Fruit fly (Drosophila melanogaster): ENCODE results near the gene Nt5a.
A peak's percentile ranks its signal among the peaks of the same experiment; 100 is the strongest.

The Nt5a gene

dm6 chr3L:1320230-1320930 lies 13.2 kb upstream of the Nt5a start (continued):
- no peak for TF ChIP-seq Asciz (GFP tag; optimal IDR thresholded peaks at IDR 0.05)
- TF ChIP-seq CG17912 (GFP tag; optimal IDR thresholded peaks at IDR 0.05) = no peak
- no peak for TF ChIP-seq CG4424 (GFP tag; optimal IDR thresholded peaks at IDR 0.05)
- no peak for TF ChIP-seq eve (GFP tag; optimal IDR thresholded peaks at IDR 0.05)
- TF ChIP-seq Hr78 (GFP tag; optimal IDR thresholded peaks at IDR 0.05) = peak in 1 of 2 experiments; percentile 99
- no peak for TF ChIP-seq abd-A (tag; optimal IDR thresholded peaks at IDR 0.05)
- no peak for TF ChIP-seq MESR4 (GFP tag; optimal IDR thresholded peaks at IDR 0.05)
- no peak for TF ChIP-seq CG16815 (GFP tag; optimal IDR thresholded peaks at IDR 0.05)
- TF ChIP-seq CG2199 (GFP tag; IDR thresholded peaks at IDR 0.05) = no peak
- no peak for TF ChIP-seq Ada2b (GFP tag; IDR thresholded peaks at IDR 0.05)
- no peak for TF ChIP-seq Taf1 (GFP tag; IDR thresholded peaks at IDR 0.05)
- no peak for TF ChIP-seq CG17568 (GFP tag; optimal IDR thresholded peaks at IDR 0.05)
- peak; percentile 99 for TF ChIP-seq CG7745 (tag; optimal IDR thresholded peaks at IDR 0.05)
- no peak for TF ChIP-seq CG3163 (GFP tag; optimal IDR thresholded peaks at IDR 0.05)
- TF ChIP-seq Eip74EF (GFP tag; optimal IDR thresholded peaks at IDR 0.05) = no peak
- TF ChIP-seq CG2678 (tag; optimal IDR thresholded peaks at IDR 0.05) = peak; percentile 49
- TF ChIP-seq Lhr (GFP tag; optimal IDR thresholded peaks at IDR 0.05) = no peak
- TF ChIP-seq dati (GFP tag; IDR thresholded peaks at IDR 0.05) = no peak
- TF ChIP-seq Fer1 (GFP tag; optimal IDR thresholded peaks at IDR 0.05) = no peak
- TF ChIP-seq CG7839 (tag; optimal IDR thresholded peaks at IDR 0.05) = peak; percentile 38
- no peak for TF ChIP-seq sr (GFP tag; IDR thresholded peaks at IDR 0.05)
- TF ChIP-seq CG18599 (GFP tag; optimal IDR thresholded peaks at IDR 0.05) = peak; percentile 22
- no peak for TF ChIP-seq CG30431 (GFP tag; optimal IDR thresholded peaks at IDR 0.05)
- TF ChIP-seq Chrac-16 (GFP tag; optimal IDR thresholded peaks at IDR 0.05) = no peak
- no peak for TF ChIP-seq CG12104 (GFP tag; optimal IDR thresholded peaks at IDR 0.05)
- no peak for TF ChIP-seq ase (GFP tag; IDR thresholded peaks at IDR 0.05)
- TF ChIP-seq cwo (GFP tag; optimal IDR thresholded peaks at IDR 0.05) = no peak
- no peak for TF ChIP-seq NC2β (GFP tag; optimal IDR thresholded peaks at IDR 0.05)
- TF ChIP-seq Aef1 (GFP tag; IDR thresholded peaks at IDR 0.05) = peak; percentile 20; the same call in 1 of the 3 replicates
- TF ChIP-seq CG34224 (GFP tag; IDR thresholded peaks at IDR 0.05; ENCODE audit: partially characterized antibody) = no peak
- TF ChIP-seq gro (GFP tag; optimal IDR thresholded peaks at IDR 0.05) = no peak
- TF ChIP-seq sob (GFP tag; IDR thresholded peaks at IDR 0.05) = no peak
- TF ChIP-seq mam (GFP tag; optimal IDR thresholded peaks at IDR 0.05) = peak; percentile 22
- TF ChIP-seq disco-r (GFP tag; optimal IDR thresholded peaks at IDR 0.05) = no peak
- TF ChIP-seq sc (optimal IDR thresholded peaks at IDR 0.05) = no peak
- TF ChIP-seq sc (GFP tag; optimal IDR thresholded peaks at IDR 0.05) = no peak
- TF ChIP-seq CG10209 (GFP tag; optimal IDR thresholded peaks at IDR 0.05) = peak; percentile 14
- no peak for TF ChIP-seq E2f2 (GFP tag; IDR thresholded peaks at IDR 0.05)
- no peak for TF ChIP-seq z (GFP tag; IDR thresholded peaks at IDR 0.05)
- peak; percentile 51; the same call in 2 of the 3 replicates for TF ChIP-seq dysf (GFP tag; IDR thresholded peaks at IDR 0.05)
- TF ChIP-seq Adf1 (GFP tag; IDR thresholded peaks at IDR 0.05) = no peak
- TF ChIP-seq jing (GFP tag; optimal IDR thresholded peaks at IDR 0.05) = no peak
- peak; percentile 46 for TF ChIP-seq CG10366 (GFP tag; IDR thresholded peaks at IDR 0.05)
- no peak for TF ChIP-seq CG1792 (GFP tag; optimal IDR thresholded peaks at IDR 0.05)
- TF ChIP-seq CG33213 (GFP tag; optimal IDR thresholded peaks at IDR 0.05) = no peak
- no peak for TF ChIP-seq Hmx (GFP tag; optimal IDR thresholded peaks at IDR 0.05)
- TF ChIP-seq Opbp (GFP tag; IDR thresholded peaks at IDR 0.05; ENCODE audit: partially characterized antibody) = no peak
- TF ChIP-seq CG9727 (GFP tag; optimal IDR thresholded peaks at IDR 0.05) = peak; percentile 4
- no peak for TF ChIP-seq zf30C (GFP tag; optimal IDR thresholded peaks at IDR 0.05)
- no peak for TF ChIP-seq dm (GFP tag; optimal IDR thresholded peaks at IDR 0.05)
